ENCODE assay signal across 2 fruit fly cellular contexts in the genomic region with DNA sequence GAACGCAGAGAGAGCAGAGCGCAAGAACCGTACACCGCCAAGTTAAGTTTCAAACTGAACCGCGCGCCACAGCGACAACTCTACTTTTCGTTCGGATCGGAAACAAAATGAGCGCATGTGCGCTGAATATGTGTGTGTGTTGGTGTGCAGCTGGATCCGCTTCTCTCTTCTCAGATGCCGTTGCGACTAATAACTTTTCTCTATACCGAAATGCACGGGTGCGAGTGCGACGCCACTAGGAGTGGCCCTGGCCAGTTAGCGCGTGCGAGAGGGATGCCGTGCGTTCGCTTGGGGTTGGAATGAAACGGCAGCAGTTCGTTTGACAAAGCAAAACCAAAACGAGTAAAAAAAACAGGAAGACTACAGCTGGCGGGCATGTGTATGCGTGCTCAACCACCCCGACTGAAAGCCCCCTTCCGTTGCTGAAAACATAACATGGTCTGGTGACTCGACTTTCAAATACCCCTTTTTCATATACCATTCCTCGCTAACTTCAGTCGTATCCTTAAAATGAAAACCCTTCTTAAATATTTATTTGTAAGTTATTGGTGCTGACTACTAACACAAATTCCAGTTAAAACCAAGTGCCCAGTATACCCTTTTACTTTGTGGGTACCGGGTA.
TF ChIP-seq lines count a peak whose summit lies in the region.

No protein-coding gene starts in this region.

TF ChIP-seq in whole organism, embryonic, 481 proteins besides CTCF, POLR2A, EP300 and RAD21 (continued from another document and continues in another):
- TF ChIP-seq hbn (GFP tag; IDR thresholded peaks at IDR 0.05; lab: Robert Waterston, UW; ENCODE audit: partially characterized antibody) (no peak), prd (optimal IDR thresholded peaks at IDR 0.05; lab: Kevin White, UChicago) (no peak), prd (GFP tag; IDR thresholded peaks at IDR 0.05; lab: Robert Waterston, UW) (peak; percentile 100), CG31388 (GFP tag; optimal IDR thresholded peaks at IDR 0.05; lab: Kevin White, UChicago) (peak; percentile 100), Vsx1 (GFP tag; optimal IDR thresholded peaks at IDR 0.05; lab: Kevin White, UChicago) (peak; percentile 99), CG3838 (GFP tag; optimal IDR thresholded peaks at IDR 0.05; lab: Kevin White, UChicago) (peak; percentile 99), ab (GFP tag; optimal IDR thresholded peaks at IDR 0.05; lab: Kevin White, UChicago) (peak; percentile 100), CG4328 (GFP tag; optimal IDR thresholded peaks at IDR 0.05; lab: Kevin White, UChicago) (peak; percentile 98), Poxn (GFP tag; IDR thresholded peaks at IDR 0.05; lab: Robert Waterston, UW) (peak; percentile 99), Optix (GFP tag; IDR thresholded peaks at IDR 0.05; lab: Robert Waterston, UW) (peak; percentile 100), CG8765 (GFP tag; IDR thresholded peaks at IDR 0.05; lab: Robert Waterston, UW) (peak; percentile 100), eve (GFP tag; optimal IDR thresholded peaks at IDR 0.05; lab: Kevin White, UChicago) (peak; percentile 100), CG8388 (GFP tag; optimal IDR thresholded peaks at IDR 0.05; lab: Kevin White, UChicago) (peak; percentile 100), btn (GFP tag; optimal IDR thresholded peaks at IDR 0.05; lab: Kevin White, UChicago) (peak; percentile 100), CG32532 (GFP tag; IDR thresholded peaks at IDR 0.05; lab: Robert Waterston, UW) (peak; percentile 100), gcm2 (GFP tag; optimal IDR thresholded peaks at IDR 0.05; lab: Kevin White, UChicago) (peak; percentile 99), gsb-n (tag; optimal IDR thresholded peaks at IDR 0.05; lab: Kevin White, UChicago) (peak; percentile 100), tin (GFP tag; optimal IDR thresholded peaks at IDR 0.05; lab: Kevin White, UChicago) (peak; percentile 100), CG9817 (tag; optimal IDR thresholded peaks at IDR 0.05; lab: Kevin White, UChicago) (peak; percentile 100), CG7987 (GFP tag; optimal IDR thresholded peaks at IDR 0.05; lab: Kevin White, UChicago) (peak; percentile 99), scrt (GFP tag; optimal IDR thresholded peaks at IDR 0.05; lab: Kevin White, UChicago) (peak; percentile 99), gro (GFP tag; optimal IDR thresholded peaks at IDR 0.05; lab: Kevin White, UChicago) (peak; percentile 100), CG13624 (GFP tag; optimal IDR thresholded peaks at IDR 0.05; lab: Kevin White, UChicago) (peak; percentile 100), Atf3 (GFP tag; optimal IDR thresholded peaks at IDR 0.05; lab: Kevin White, UChicago) (peak; percentile 100), CG8944 (GFP tag; optimal IDR thresholded peaks at IDR 0.05; lab: Kevin White, UChicago) (peak; percentile 100), Opbp (GFP tag; IDR thresholded peaks at IDR 0.05; lab: Robert Waterston, UW; ENCODE audit: partially characterized antibody) (0 out of 3 replicates have a peak, but pooled peaks have one; percentile 28), H2.0 (GFP tag; IDR thresholded peaks at IDR 0.05; lab: Robert Waterston, UW) (peak; percentile 100), bigmax (GFP tag; optimal IDR thresholded peaks at IDR 0.05; lab: Kevin White, UChicago) (peak; percentile 90), Kr (GFP tag; optimal IDR thresholded peaks at IDR 0.05; lab: Kevin White, UChicago) (peak; percentile 99), h (optimal IDR thresholded peaks at IDR 0.05; lab: Kevin White, UChicago) (no peak), CG12769 (tag; optimal IDR thresholded peaks at IDR 0.05; lab: Kevin White, UChicago) (peak; percentile 100), ATbp (GFP tag; optimal IDR thresholded peaks at IDR 0.05; lab: Kevin White, UChicago) (peak; percentile 100), Med (GFP tag; lab: Kevin White, UChicago) (peak; percentile 100), CG18476 (GFP tag; optimal IDR thresholded peaks at IDR 0.05; lab: Kevin White, UChicago) (peak; percentile 99), CG18599 (GFP tag; optimal IDR thresholded peaks at IDR 0.05; lab: Kevin White, UChicago) (peak; percentile 100), CG18011 (GFP tag; optimal IDR thresholded peaks at IDR 0.05; lab: Kevin White, UChicago) (peak; percentile 92), sd (tag; optimal IDR thresholded peaks at IDR 0.05; lab: Kevin White, UChicago) (peak; percentile 96), gcm (GFP tag; optimal IDR thresholded peaks at IDR 0.05; lab: Kevin White, UChicago) (peak; percentile 100), Dp (GFP tag; optimal IDR thresholded peaks at IDR 0.05; lab: Kevin White, UChicago) (peak; percentile 38), Fer3 (tag; optimal IDR thresholded peaks at IDR 0.05; lab: Kevin White, UChicago) (peak; percentile 100), Blimp-1 (GFP tag; optimal IDR thresholded peaks at IDR 0.05; lab: Kevin White, UChicago) (peak; percentile 99), CG10654 (GFP tag; optimal IDR thresholded peaks at IDR 0.05; lab: Kevin White, UChicago) (peak; percentile 100), CG11247 (GFP tag; IDR thresholded peaks at IDR 0.05; lab: Robert Waterston, UW) (peak; percentile 100), CG1603 (tag; optimal IDR thresholded peaks at IDR 0.05; lab: Kevin White, UChicago) (peak; percentile 100), CG5953 (GFP tag; IDR thresholded peaks at IDR 0.05; lab: Robert Waterston, UW) (peak; percentile 100), mirr (GFP tag; optimal IDR thresholded peaks at IDR 0.05; lab: Kevin White, UChicago) (peak; percentile 100), pzg (GFP tag; optimal IDR thresholded peaks at IDR 0.05; lab: Kevin White, UChicago) (peak; percentile 60), Trl (optimal IDR thresholded peaks at IDR 0.05; lab: Kevin White, UChicago) (peak; percentile 62 to 76), Trl (GFP tag; optimal IDR thresholded peaks at IDR 0.05; lab: Kevin White, UChicago) (peak; percentile 100), CG10462 (GFP tag; optimal IDR thresholded peaks at IDR 0.05; lab: Kevin White, UChicago) (peak; percentile 100), zf30C (GFP tag; optimal IDR thresholded peaks at IDR 0.05; lab: Kevin White, UChicago) (peak; percentile 18), cad (GFP tag; optimal IDR thresholded peaks at IDR 0.05; lab: Kevin White, UChicago) (no peak), CG31365 (tag; optimal IDR thresholded peaks at IDR 0.05; lab: Kevin White, UChicago) (peak; percentile 96), zen (tag; optimal IDR thresholded peaks at IDR 0.05; lab: Kevin White, UChicago) (peak; percentile 100), CG13775 (GFP tag; optimal IDR thresholded peaks at IDR 0.05; lab: Kevin White, UChicago) (peak; percentile 100), CG4854 (GFP tag; optimal IDR thresholded peaks at IDR 0.05; lab: Kevin White, UChicago) (peak; percentile 100), CG4707 (GFP tag; optimal IDR thresholded peaks at IDR 0.05; lab: Kevin White, UChicago) (peak; percentile 99), Rfx (GFP tag; IDR thresholded peaks at IDR 0.05; lab: Robert Waterston, UW) (peak; percentile 100), Dbx (GFP tag; IDR thresholded peaks at IDR 0.05; lab: Robert Waterston, UW) (peak; percentile 100), pho (GFP tag; optimal IDR thresholded peaks at IDR 0.05; lab: Kevin White, UChicago) (peak; percentile 100), toy (GFP tag; IDR thresholded peaks at IDR 0.05; lab: Robert Waterston, UW) (peak; percentile 100), CG3847 (GFP tag; IDR thresholded peaks at IDR 0.05; lab: Robert Waterston, UW) (peak; percentile 100)

TF ChIP-seq in whole organism, prepupa, 60 proteins besides CTCF, POLR2A, EP300 and RAD21 (continued from another document):
- TF ChIP-seq lz (GFP tag; optimal IDR thresholded peaks at IDR 0.05; lab: Kevin White, UChicago) = peak; percentile 100
- TF ChIP-seq dsx (GFP tag; optimal IDR thresholded peaks at IDR 0.05; lab: Kevin White, UChicago; ENCODE audit: poor library complexity, severe bottlenecking) = peak; percentile 99
- TF ChIP-seq fd59A (GFP tag; optimal IDR thresholded peaks at IDR 0.05; lab: Kevin White, UChicago) = peak; percentile 100
- TF ChIP-seq CG34406 (GFP tag; optimal IDR thresholded peaks at IDR 0.05; lab: Kevin White, UChicago) = peak; percentile 99
- peak; percentile 100 for TF ChIP-seq cyc (GFP tag; optimal IDR thresholded peaks at IDR 0.05; lab: Kevin White, UChicago)
- TF ChIP-seq Ets96B (tag; optimal IDR thresholded peaks at IDR 0.05; lab: Kevin White, UChicago) = peak; percentile 100
- peak; percentile 96 to 100 for TF ChIP-seq salr (GFP tag; optimal IDR thresholded peaks at IDR 0.05; lab: Kevin White, UChicago)
- TF ChIP-seq Hr4 (GFP tag; optimal IDR thresholded peaks at IDR 0.05; lab: Kevin White, UChicago) = peak; percentile 100
- peak; percentile 99 for TF ChIP-seq CG8632 (GFP tag; optimal IDR thresholded peaks at IDR 0.05; lab: Kevin White, UChicago)
- peak; percentile 99 for TF ChIP-seq esn (GFP tag; optimal IDR thresholded peaks at IDR 0.05; lab: Kevin White, UChicago)
- TF ChIP-seq CG8119 (GFP tag; IDR thresholded peaks at IDR 0.05; lab: Robert Waterston, UW) = peak; percentile 100
- TF ChIP-seq CG10631 (GFP tag; optimal IDR thresholded peaks at IDR 0.05; lab: Kevin White, UChicago) = peak; percentile 100
